Fruit fly (Drosophila melanogaster): ENCODE results near the gene Jhbp15.

Gene Jhbp15

dm6 chr3R:21065010-21065695 lies 14.4 kb upstream of the Jhbp15 start, which contains the start of gene AnxB9 (continued):
- TF ChIP-seq Xrp1 (GFP tag; IDR thresholded peaks at IDR 0.05) (peak; percentile 16; the same call in 1 of the 2 replicates), Mes4 (GFP tag; optimal IDR thresholded peaks at IDR 0.05) (peak; percentile 45), pzg (GFP tag; optimal IDR thresholded peaks at IDR 0.05) (peak; percentile 44), rib (GFP tag; IDR thresholded peaks at IDR 0.05) (peak; percentile 53; the same call in 1 of the 2 replicates), CG11696 (GFP tag; IDR thresholded peaks at IDR 0.05) (peak; percentile 31; the same call in 1 of the 2 replicates), sd (tag; optimal IDR thresholded peaks at IDR 0.05) (peak; percentile 94), CG13624 (GFP tag; optimal IDR thresholded peaks at IDR 0.05) (peak; percentile 78), mirr (GFP tag; optimal IDR thresholded peaks at IDR 0.05) (peak; percentile 40), CG31365 (tag; optimal IDR thresholded peaks at IDR 0.05) (peak; percentile 55), CG15514 (GFP tag; optimal IDR thresholded peaks at IDR 0.05) (peak; percentile 72), CG11723 (GFP tag; optimal IDR thresholded peaks at IDR 0.05) (peak; percentile 1), onecut (GFP tag; IDR thresholded peaks at IDR 0.05) (peak; percentile 60), CG12236 (GFP tag; optimal IDR thresholded peaks at IDR 0.05) (peak; percentile 7), CG7987 (GFP tag; optimal IDR thresholded peaks at IDR 0.05) (peak; percentile 71), nerfin-1 (tag; optimal IDR thresholded peaks at IDR 0.05) (peak; percentile 4), B-H1 (GFP tag; IDR thresholded peaks at IDR 0.05) (no peak), wdn (GFP tag; IDR thresholded peaks at IDR 0.05) (no peak), mld (GFP tag; IDR thresholded peaks at IDR 0.05; ENCODE audit: partially characterized antibody) (0 out of 3 replicates have a peak, but pooled peaks have one; percentile 53), Fer1 (GFP tag; optimal IDR thresholded peaks at IDR 0.05) (peak; percentile 57), Hr3 (GFP tag; optimal IDR thresholded peaks at IDR 0.05) (no peak), so (GFP tag; IDR thresholded peaks at IDR 0.05) (0 out of 3 replicates have a peak, but pooled peaks have one; percentile 9), CG14014 (GFP tag; IDR thresholded peaks at IDR 0.05) (peak; percentile 39; the same call in 1 of the 2 replicates), chn (GFP tag; optimal IDR thresholded peaks at IDR 0.05) (peak; percentile 38), CG8359 (GFP tag; optimal IDR thresholded peaks at IDR 0.05; ENCODE audit: borderline replicate concordance) (no peak), Gug (GFP tag; IDR thresholded peaks at IDR 0.05) (0 out of 4 replicates have a peak, but pooled peaks have one; percentile 7), bbx (GFP tag; IDR thresholded peaks at IDR 0.05; ENCODE audit: partially characterized antibody) (peak; percentile 75), CG6791 (GFP tag; IDR thresholded peaks at IDR 0.05; ENCODE audit: partially characterized antibody) (peak; percentile 96), sens-2 (GFP tag; IDR thresholded peaks at IDR 0.05) (0 out of 2 replicates have a peak, but pooled peaks have one; percentile 50), shn (GFP tag; optimal IDR thresholded peaks at IDR 0.05) (peak; percentile 19), CG17328 (GFP tag; IDR thresholded peaks at IDR 0.05) (peak; percentile 29; the same call in 1 of the 2 replicates), Dref (GFP tag; IDR thresholded peaks at IDR 0.05) (peak; percentile 52), az2 (GFP tag; optimal IDR thresholded peaks at IDR 0.05) (no peak), B-H2 (GFP tag; optimal IDR thresholded peaks at IDR 0.05) (peak; percentile 34), gem (tag; optimal IDR thresholded peaks at IDR 0.05) (no peak), CG32772 (GFP tag; IDR thresholded peaks at IDR 0.05) (no peak), Adf1 (GFP tag; IDR thresholded peaks at IDR 0.05) (peak; percentile 36; the same call in 1 of the 2 replicates), CG9215 (GFP tag; IDR thresholded peaks at IDR 0.05) (no peak), CTCF (GFP tag; optimal IDR thresholded peaks at IDR 0.05) (no peak), row (GFP tag; IDR thresholded peaks at IDR 0.05) (peak; percentile 42; the same call in 2 of the 3 replicates), Dbx (GFP tag; IDR thresholded peaks at IDR 0.05) (peak; percentile 56; the same call in 2 of the 3 replicates), Rfx (GFP tag; IDR thresholded peaks at IDR 0.05) (peak; percentile 60), salm (tag; optimal IDR thresholded peaks at IDR 0.05) (peak; percentile 20), eyg (GFP tag; optimal IDR thresholded peaks at IDR 0.05) (peak; percentile 17), CG10959 (GFP tag; IDR thresholded peaks at IDR 0.05) (no peak), BtbVII (GFP tag; optimal IDR thresholded peaks at IDR 0.05) (peak; percentile 39), CG12769 (tag; optimal IDR thresholded peaks at IDR 0.05) (peak; percentile 9), lov (optimal IDR thresholded peaks at IDR 0.05) (no peak), lov (GFP tag; IDR thresholded peaks at IDR 0.05) (0 out of 3 replicates have a peak, but pooled peaks have one; percentile 28), slbo (GFP tag; IDR thresholded peaks at IDR 0.05) (peak; percentile 43), CG9727 (GFP tag; optimal IDR thresholded peaks at IDR 0.05) (no peak)

Measured in whole organism, embryonic.